Worm (Caenorhabditis elegans): ENCODE data around the gene xpo-1.

- TF ChIP-seq ama-1 (optimal IDR thresholded peaks at IDR 0.05) = no peak
- no peak for TF ChIP-seq ama-1 (GFP tag; optimal IDR thresholded peaks at IDR 0.05)
- TF ChIP-seq snpc-1.3 (tag; optimal IDR thresholded peaks at IDR 0.05; ENCODE audit: insufficient read depth) = no peak
- TF ChIP-seq pha-4 (tag; optimal IDR thresholded peaks at IDR 0.05) = no peak
- no peak for TF ChIP-seq nhr-27 (tag; optimal IDR thresholded peaks at IDR 0.05)
- no peak for TF ChIP-seq him-1 (tag; optimal IDR thresholded peaks at IDR 0.05)
- no peak for TF ChIP-seq sptf-2 (GFP tag; optimal IDR thresholded peaks at IDR 0.05)
- no peak for TF ChIP-seq F33H1.4 (GFP tag; IDR thresholded peaks at IDR 0.05)
- no peak for TF ChIP-seq ets-4 (GFP tag; optimal IDR thresholded peaks at IDR 0.05)
- no peak for TF ChIP-seq Y53G8AR.9 (GFP tag; conservative IDR thresholded peaks at IDR 0.05)
- TF ChIP-seq lin-54 (GFP tag; optimal IDR thresholded peaks at IDR 0.05) = no peak
These were observed 22.1 kb downstream of the xpo-1 start, which contains the start of gene mig-6 for ce11 chrV:7826917-7827316.
